Fruit fly (Drosophila melanogaster) whole organism, embryonic: ENCODE results near the gene witty.

ENCODE experiments used
- ATbp ChIP-seq: fragments of 200-800 bp; sonication (Bioruptor generic); optimal IDR thresholded peaks from 2 replicates; lab custom pipeline; 2017; ENCODE audit warnings: missing biosample characterization, mild to moderate bottlenecking, missing genetic modification characterization, missing genetic modification reagents
- Asciz ChIP-seq: fragments of 200-800 bp; sonication (Bioruptor generic); optimal IDR thresholded peaks from 2 replicates; lab custom pipeline; 2017; ENCODE audit warnings: missing biosample characterization, mild to moderate bottlenecking, missing genetic modification characterization, missing genetic modification reagents
- Bdp1 ChIP-seq: fragments of 200-800 bp; sonication (Bioruptor generic); optimal IDR thresholded peaks from 3 replicates; lab custom pipeline; 2016; ENCODE audit warnings: missing biosample characterization, missing genetic modification characterization
- CG10147 ChIP-seq: fragments of 200-800 bp; sonication (Bioruptor generic); optimal IDR thresholded peaks from 2 replicates; lab custom pipeline; 2019; ENCODE audit warnings: missing biosample characterization, mild to moderate bottlenecking, missing genetic modification characterization, moderate library complexity
- CG10366 ChIP-seq: fragments of 200-800 bp; sonication (Bioruptor generic); IDR thresholded peaks from 2 replicates; pipeline ENCODE4 v1.3.6; 2022; ENCODE audit warnings: missing biosample characterization, missing genetic modification characterization
- CG10979 ChIP-seq: fragments of 200-800 bp; sonication (Bioruptor generic); optimal IDR thresholded peaks from 2 replicates; lab custom pipeline; 2018; ENCODE audit warnings: missing biosample characterization, mild to moderate bottlenecking, missing genetic modification characterization, moderate library complexity
- CG11723 ChIP-seq: fragments of 200-800 bp; sonication (Bioruptor generic); optimal IDR thresholded peaks from 2 replicates; lab custom pipeline; 2017; ENCODE audit warnings: missing biosample characterization, mild to moderate bottlenecking, missing genetic modification characterization
- CG13624 ChIP-seq: fragments of 200-800 bp; sonication (Bioruptor generic); optimal IDR thresholded peaks from 2 replicates; lab custom pipeline; 2016; ENCODE audit warnings: missing biosample characterization, missing genetic modification characterization
- CG14710 ChIP-seq: fragments of 200-800 bp; sonication (Bioruptor generic); optimal IDR thresholded peaks from 3 replicates; lab custom pipeline; 2019; ENCODE audit warnings: missing biosample characterization, mild to moderate bottlenecking, missing genetic modification characterization, moderate library complexity
- CG15696 ChIP-seq: fragments of 200-800 bp; sonication (Bioruptor generic); optimal IDR thresholded peaks from 2 replicates; lab custom pipeline; 2019; ENCODE audit warnings: missing biosample characterization, mild to moderate bottlenecking, missing genetic modification characterization, moderate library complexity
- CG16779 ChIP-seq: fragments of 200-800 bp; sonication (Bioruptor generic); IDR thresholded peaks from 2 replicates; pipeline ENCODE4 v1.3.6; 2022; ENCODE audit warnings: missing biosample characterization, missing genetic modification characterization
- CG2129 ChIP-seq: fragments of 200-800 bp; sonication (Bioruptor generic); IDR thresholded peaks from 2 replicates; pipeline ENCODE4 v1.3.6; 2022; ENCODE audit warnings: missing biosample characterization, missing genetic modification characterization; ENCODE audit not compliant: partially characterized antibody
- CG32772 ChIP-seq: fragments of 200-800 bp; sonication (Bioruptor generic); IDR thresholded peaks from 2 replicates; pipeline ENCODE4 v1.3.6; 2022; ENCODE audit warnings: missing biosample characterization, missing genetic modification characterization
- CG3407 ChIP-seq: fragments of 200-800 bp; sonication (Bioruptor generic); optimal IDR thresholded peaks from 2 replicates; lab custom pipeline; 2018; ENCODE audit warnings: missing biosample characterization, mild to moderate bottlenecking, missing genetic modification characterization
- CG4404 ChIP-seq: fragments of 200-800 bp; sonication (Bioruptor generic); IDR thresholded peaks from 2 replicates; pipeline ENCODE4 v1.3.6; 2022; ENCODE audit warnings: missing biosample characterization, missing genetic modification characterization
- CG5180 ChIP-seq: fragments of 200-800 bp; sonication (Bioruptor generic); optimal IDR thresholded peaks from 3 replicates; lab custom pipeline; 2017; ENCODE audit warnings: missing biosample characterization, missing genetic modification characterization, mild to moderate bottlenecking, moderate library complexity, missing genetic modification reagents
- CG7357 ChIP-seq: fragments of 200-800 bp; sonication (Bioruptor generic); IDR thresholded peaks from 3 replicates; pipeline ENCODE4 v1.3.6; 2022; ENCODE audit warnings: missing biosample characterization, missing genetic modification characterization
- CG9215 ChIP-seq: fragments of 200-800 bp; sonication (Bioruptor generic); IDR thresholded peaks from 2 replicates; pipeline ENCODE4 v1.3.6; 2022; ENCODE audit warnings: missing biosample characterization, missing genetic modification characterization
- CG9817 ChIP-seq: fragments of 200-800 bp; sonication (Bioruptor generic); optimal IDR thresholded peaks from 2 replicates; lab custom pipeline; 2018; ENCODE audit warnings: missing biosample characterization, mild to moderate bottlenecking, missing genetic modification characterization, moderate library complexity
- CHES-1-like ChIP-seq: fragments of 200-800 bp; sonication (Bioruptor generic); optimal IDR thresholded peaks from 2 replicates; lab custom pipeline; 2016; ENCODE audit warnings: missing biosample characterization, missing genetic modification characterization
- ERR ChIP-seq: fragments of 200-800 bp; sonication (Bioruptor generic); optimal IDR thresholded peaks from 2 replicates; lab custom pipeline; 2016; ENCODE audit warnings: missing biosample characterization, missing genetic modification characterization
- H15 ChIP-seq: fragments of 200-800 bp; sonication (Bioruptor generic); IDR thresholded peaks from 3 replicates; pipeline ENCODE4 v1.3.6; 2022; ENCODE audit warnings: missing biosample characterization, missing genetic modification characterization
- HHEX ChIP-seq: fragments of 200-800 bp; sonication (Bioruptor generic); optimal IDR thresholded peaks from 3 replicates; lab custom pipeline; 2017; ENCODE audit warnings: missing biosample characterization, mild to moderate bottlenecking, missing genetic modification characterization, missing genetic modification reagents
- HLHmδ ChIP-seq: fragments of 200-800 bp; sonication (Bioruptor generic); optimal IDR thresholded peaks from 2 replicates; lab custom pipeline; 2018; ENCODE audit warnings: missing biosample characterization, mild to moderate bottlenecking, missing genetic modification characterization, moderate library complexity
- Hr51 ChIP-seq, 2 experiments: fragments of 200-800 bp; sonication (Bioruptor generic); optimal IDR thresholded peaks; 2 replicates in 1 of 2; 3 replicates in 1 of 2; lab custom pipeline; 2016 to 2018; ENCODE audit warnings: missing biosample characterization in 2 of 2, missing genetic modification characterization in 2 of 2, mild to moderate bottlenecking in 1 of 2, moderate library complexity in 1 of 2
- Nf-YC ChIP-seq: fragments of 200-800 bp; optimal IDR thresholded peaks from 3 replicates; lab custom pipeline; 2019; ENCODE audit warnings: missing biosample characterization, mild to moderate bottlenecking, missing genetic modification characterization, moderate library complexity
- NfI ChIP-seq: fragments of 200-800 bp; sonication (Bioruptor generic); optimal IDR thresholded peaks from 3 replicates; lab custom pipeline; 2018; ENCODE audit warnings: missing biosample characterization, mild to moderate bottlenecking, missing genetic modification characterization, moderate library complexity
- Pdp1 ChIP-seq, 2 experiments: fragments of 200-800 bp; sonication (Bioruptor generic); optimal IDR thresholded peaks; 3 replicates each; lab custom pipeline; 2016; ENCODE audit warnings: missing biosample characterization in 2 of 2, missing genetic modification characterization in 2 of 2, mild to moderate bottlenecking in 1 of 2, moderate library complexity in 1 of 2
- Rx ChIP-seq: fragments of 200-800 bp; sonication (Bioruptor generic); IDR thresholded peaks from 2 replicates; pipeline ENCODE4 v1.3.6; 2022; ENCODE audit warnings: missing biosample characterization, missing genetic modification characterization
- Six4 ChIP-seq: fragments of 200-800 bp; sonication (Bioruptor generic); optimal IDR thresholded peaks from 2 replicates; lab custom pipeline; 2016; ENCODE audit warnings: missing biosample characterization, missing genetic modification characterization
- Sox100B ChIP-seq: fragments of 200-800 bp; sonication (Bioruptor generic); optimal IDR thresholded peaks from 3 replicates; lab custom pipeline; 2018; ENCODE audit warnings: missing biosample characterization, mild to moderate bottlenecking, missing genetic modification characterization
- Usf ChIP-seq: fragments of 200-800 bp; sonication (Bioruptor generic); optimal IDR thresholded peaks from 2 replicates; lab custom pipeline; 2017; ENCODE audit warnings: missing genotype, missing biosample characterization, missing genetic modification characterization
- ato ChIP-seq: fragments of 200-800 bp; sonication (Bioruptor generic); IDR thresholded peaks from 2 replicates; pipeline ENCODE4 v1.3.6; 2022; ENCODE audit warnings: missing biosample characterization, missing genetic modification characterization; ENCODE audit not compliant: partially characterized antibody
- cas ChIP-seq: fragments of 200-800 bp; sonication (Bioruptor generic); IDR thresholded peaks from 2 replicates; pipeline ENCODE4 v1.3.6; 2022; ENCODE audit warnings: missing biosample characterization, missing genetic modification characterization
- ci ChIP-seq: fragments of 200-800 bp; sonication (Bioruptor generic); IDR thresholded peaks from 3 replicates; pipeline ENCODE4 v1.3.6; 2022; ENCODE audit warnings: missing biosample characterization, missing genetic modification characterization
- croc ChIP-seq: fragments of 200-800 bp; sonication (Bioruptor generic); conservative IDR thresholded peaks from 3 replicates; pipeline ENCODE4 v1.3.6; 2022; ENCODE audit warnings: missing biosample characterization, missing genetic modification characterization
- exex ChIP-seq: fragments of 200-800 bp; sonication (Bioruptor generic); optimal IDR thresholded peaks from 4 replicates; lab custom pipeline; 2018; ENCODE audit warnings: missing biosample characterization, mild to moderate bottlenecking, missing genetic modification characterization, moderate library complexity
- gcm2 ChIP-seq: fragments of 200-800 bp; sonication (Bioruptor generic); optimal IDR thresholded peaks from 2 replicates; lab custom pipeline; 2016; ENCODE audit warnings: missing biosample characterization, missing genetic modification characterization
- gem ChIP-seq: fragments of 200-800 bp; sonication (Bioruptor generic); optimal IDR thresholded peaks from 2 replicates; lab custom pipeline; 2019; ENCODE audit warnings: missing biosample characterization, mild to moderate bottlenecking, missing genetic modification characterization, moderate library complexity
- inv ChIP-seq: fragments of 200-800 bp; sonication (Bioruptor generic); IDR thresholded peaks from 2 replicates; pipeline ENCODE4 v1.3.6; 2022; ENCODE audit warnings: missing biosample characterization, missing genetic modification characterization; ENCODE audit not compliant: partially characterized antibody
- jing ChIP-seq: fragments of 200-800 bp; sonication (Bioruptor generic); optimal IDR thresholded peaks from 2 replicates; lab custom pipeline; 2018; ENCODE audit warnings: missing biosample characterization, mild to moderate bottlenecking, missing genetic modification characterization
- ken ChIP-seq: fragments of 200-800 bp; sonication (Bioruptor generic); IDR thresholded peaks from 3 replicates; pipeline ENCODE4 v1.3.6; 2022; ENCODE audit warnings: missing biosample characterization, missing genetic modification characterization
- maf-S ChIP-seq: fragments of 200-800 bp; sonication (Bioruptor generic); optimal IDR thresholded peaks from 2 replicates; lab custom pipeline; 2016; ENCODE audit warnings: missing biosample characterization, missing genetic modification characterization
- mirr ChIP-seq: fragments of 200-800 bp; sonication (Bioruptor generic); optimal IDR thresholded peaks from 3 replicates; lab custom pipeline; 2018; ENCODE audit warnings: missing biosample characterization, mild to moderate bottlenecking, missing genetic modification characterization
- p53 ChIP-seq: fragments of 200-800 bp; sonication (Bioruptor generic); optimal IDR thresholded peaks from 2 replicates; lab custom pipeline; 2016; ENCODE audit warnings: missing biosample characterization, missing genetic modification characterization
- pita ChIP-seq: fragments of 200-800 bp; sonication (Bioruptor generic); optimal IDR thresholded peaks from 2 replicates; lab custom pipeline; 2017; ENCODE audit warnings: missing biosample characterization, mild to moderate bottlenecking, missing genetic modification characterization
- sens ChIP-seq: fragments of 200-800 bp; sonication (Bioruptor generic); peaks from one replicate; lab custom pipeline; 2016; ENCODE audit warnings: missing biosample characterization, missing genetic modification characterization
- slou ChIP-seq: fragments of 200-800 bp; sonication (Bioruptor generic); optimal IDR thresholded peaks from 3 replicates; lab custom pipeline; 2016; ENCODE audit warnings: missing biosample characterization, missing genetic modification characterization
- sna ChIP-seq: fragments of 200-800 bp; sonication (Bioruptor generic); IDR thresholded peaks from 2 replicates; pipeline ENCODE4 v1.3.6; 2022; ENCODE audit warnings: missing biosample characterization, missing genetic modification characterization; ENCODE audit not compliant: partially characterized antibody
- stwl ChIP-seq: fragments of 200-800 bp; sonication (Bioruptor generic); optimal IDR thresholded peaks from 3 replicates; lab custom pipeline; 2018; ENCODE audit warnings: missing biosample characterization, mild to moderate bottlenecking, missing genetic modification characterization, moderate library complexity
- trh ChIP-seq: fragments of 200-800 bp; sonication (Bioruptor generic); optimal IDR thresholded peaks from 2 replicates; lab custom pipeline; 2016; ENCODE audit warnings: missing biosample characterization, missing genetic modification characterization

The witty gene

dm6 chr2L:8334705-8335104 lies 3.4 kb upstream of the witty start (continued):
- TF ChIP-seq CG10979 (tag; lab: Kevin White, UChicago), result peak; percentile 49
- TF ChIP-seq CG32772 (GFP tag; lab: Robert Waterston, UW), result no peak
- TF ChIP-seq inv (GFP tag; lab: Robert Waterston, UW), result no peak
- no peak for TF ChIP-seq ERR
- TF ChIP-seq CG16779 (GFP tag; lab: Robert Waterston, UW), result no peak
- TF ChIP-seq gcm2, result no peak
- no peak for TF ChIP-seq NfI (GFP tag; lab: Kevin White, UChicago)
- TF ChIP-seq CG9817, result no peak
- no peak for TF ChIP-seq Usf (GFP tag; lab: Kevin White, UChicago)
- TF ChIP-seq trh (GFP tag; lab: Kevin White, UChicago), result no peak
- no peak for TF ChIP-seq CG11723 (GFP tag; lab: Kevin White, UChicago)
- TF ChIP-seq jing (GFP tag; lab: Kevin White, UChicago), result no peak
- TF ChIP-seq Pdp1 (GFP tag; optimal IDR thresholded peaks at IDR 0.05; lab: Kevin White, UChicago), result no peak
- no peak for TF ChIP-seq stwl
- TF ChIP-seq Asciz, result no peak
- peak; percentile 20; the same call in 1 of the 2 replicates for TF ChIP-seq CG10366 (GFP tag; lab: Robert Waterston, UW)
- no peak for TF ChIP-seq croc (GFP tag; lab: Robert Waterston, UW)
- TF ChIP-seq Rx (GFP tag; lab: Robert Waterston, UW), result peak; percentile 40; the same call in 1 of the 2 replicates
- TF ChIP-seq pita (GFP tag; lab: Kevin White, UChicago), result no peak
- TF ChIP-seq mirr (GFP tag; lab: Kevin White, UChicago), result no peak
- no peak for TF ChIP-seq CG7357 (GFP tag; lab: Robert Waterston, UW)
- no peak for TF ChIP-seq Nf-YC (tag; lab: Kevin White, UChicago)
- TF ChIP-seq CG5180 (GFP tag; lab: Kevin White, UChicago), result no peak
- TF ChIP-seq sna, result no peak
- no peak for TF ChIP-seq Six4 (GFP tag; lab: Kevin White, UChicago)
- TF ChIP-seq cas (GFP tag; lab: Robert Waterston, UW), result no peak
- TF ChIP-seq slou (GFP tag; lab: Kevin White, UChicago), result no peak
- no peak for TF ChIP-seq CG15696 (tag; lab: Kevin White, UChicago)
- no peak for TF ChIP-seq CG10147 (GFP tag; lab: Kevin White, UChicago)
- TF ChIP-seq exex, result no peak
- no peak for TF ChIP-seq maf-S
- no peak for TF ChIP-seq CG4404 (GFP tag; lab: Robert Waterston, UW)
- no peak for TF ChIP-seq HHEX (GFP tag; lab: Kevin White, UChicago)
- TF ChIP-seq CHES-1-like (GFP tag; lab: Kevin White, UChicago), result no peak
- no peak for TF ChIP-seq gem (tag; lab: Kevin White, UChicago)
- TF ChIP-seq CG9215 (GFP tag; lab: Robert Waterston, UW), result no peak
- no peak for TF ChIP-seq ato (GFP tag; lab: Robert Waterston, UW)
- TF ChIP-seq p53 (GFP tag; lab: Kevin White, UChicago), result no peak
- no peak for TF ChIP-seq ATbp (GFP tag; lab: Kevin White, UChicago)
- peak; percentile 39; the same call in 1 of the 3 replicates for TF ChIP-seq ken
- TF ChIP-seq Bdp1 (GFP tag; lab: Kevin White, UChicago), result no peak
- peak; percentile 74; the same call in 2 of the 3 replicates for TF ChIP-seq ci (GFP tag; lab: Robert Waterston, UW)
- no peak for TF ChIP-seq CG2129
- no peak for TF ChIP-seq HLHmδ
- no peak for TF ChIP-seq Sox100B (GFP tag; lab: Kevin White, UChicago)
- no peak for TF ChIP-seq CG13624 (GFP tag; lab: Kevin White, UChicago)
- TF ChIP-seq sens (GFP tag; lab: Kevin White, UChicago), result peak; percentile 81
- no peak for TF ChIP-seq CG3407 (GFP tag; lab: Kevin White, UChicago)
- no peak for TF ChIP-seq H15 (GFP tag; lab: Robert Waterston, UW)
- no peak for TF ChIP-seq Hr51 (GFP tag; optimal IDR thresholded peaks at IDR 0.05; lab: Kevin White, UChicago)
- no peak for TF ChIP-seq CG14710 (tag; lab: Kevin White, UChicago)
